Worm (Caenorhabditis elegans) whole organism, L3 larva: ENCODE measurements around the gene str-238.

Source experiments
- aly-2 ChIP-seq: fragments of 150-350 bp; optimal IDR thresholded peaks from 2 replicates; lab custom pipeline; 2014; ENCODE audit warnings: missing biosample characterization, missing genetic modification characterization
- nfya-1 ChIP-seq: sonication (generic microtip); optimal IDR thresholded peaks from 2 replicates; lab custom pipeline; 2017; ENCODE audit warnings: missing genetic modification characterization, mild to moderate bottlenecking, missing compliant biosample characterization, antibody characterized with exemption, moderate library complexity; ENCODE audit not compliant: insufficient read depth
- zag-1 ChIP-seq: fragments of 150-350 bp; optimal IDR thresholded peaks from 2 replicates; lab custom pipeline; 2014; ENCODE audit warnings: missing biosample characterization, missing genetic modification characterization
- ztf-4 ChIP-seq: fragments of 150-350 bp; optimal IDR thresholded peaks from 2 replicates; lab custom pipeline; 2014; ENCODE audit warnings: missing biosample characterization, missing genetic modification characterization

- TF ChIP-seq nfya-1 (tag; lab: Kevin White, UChicago) = peak; percentile 49
- no peak for TF ChIP-seq zag-1 (tag; lab: Kevin White, UChicago)
- no peak for TF ChIP-seq ztf-4 (tag; lab: Kevin White, UChicago)
- TF ChIP-seq aly-2 (tag; lab: Kevin White, UChicago) = no peak
Measured at ce11 chrV:728822-729493, 35.9 kb upstream of the str-238 start.
